Worm (Caenorhabditis elegans) whole organism, L4 larva: Measurements from ENCODE around the gene F46F2.3.

Experiments used
- F10B5.3 ChIP-seq: sonication (generic microtip); optimal IDR thresholded peaks from 2 replicates; lab custom pipeline; 2016; ENCODE audit warnings: mild to moderate bottlenecking, missing genetic modification characterization, missing compliant biosample characterization
- T26A8.4 ChIP-seq: fragments of 200-800 bp; sonication (Bioruptor generic); IDR thresholded peaks from 2 replicates; pipeline ENCODE4 v1.3.6; 2022; ENCODE audit warnings: missing genetic modification characterization, missing compliant biosample characterization
- Y48G9A.11 ChIP-seq: fragments of 200-800 bp; sonication (Bioruptor generic); IDR thresholded peaks from 2 replicates; pipeline ENCODE4 v1.3.6; 2022; ENCODE audit warnings: missing genetic modification reagents, missing genetic modification characterization, missing compliant biosample characterization
- aly-2 ChIP-seq: sonication (generic microtip); optimal IDR thresholded peaks from 2 replicates; lab custom pipeline; 2018; ENCODE audit warnings: missing biosample characterization, missing genetic modification characterization
- ama-1 ChIP-seq: fragments of 150-350 bp; optimal IDR thresholded peaks from 2 replicates; lab custom pipeline; 2014; ENCODE audit warnings: inconsistent platforms, mixed read lengths
- ceh-20 ChIP-seq: fragments of 200-800 bp; sonication (Bioruptor generic); IDR thresholded peaks from 2 replicates; pipeline ENCODE4 v1.3.6; 2022; ENCODE audit warnings: missing genetic modification reagents, missing genetic modification characterization, missing compliant biosample characterization
- ceh-62 ChIP-seq: sonication (generic microtip); optimal IDR thresholded peaks from 2 replicates; lab custom pipeline; 2017; ENCODE audit warnings: missing biosample characterization, missing genetic modification characterization
- ces-1 ChIP-seq: fragments of 150-350 bp; sonication (generic microtip); optimal IDR thresholded peaks from 4 replicates; lab custom pipeline; 2014; ENCODE audit warnings: missing biosample characterization, missing genetic modification reagents, missing genetic modification characterization
- ctbp-1 ChIP-seq: fragments of 200-800 bp; sonication (Bioruptor generic); IDR thresholded peaks from 2 replicates; pipeline ENCODE4 v1.3.6; 2022; ENCODE audit warnings: missing genetic modification reagents, missing genetic modification characterization, missing compliant biosample characterization
- daf-16 ChIP-seq, 3 experiments: sonication (generic microtip); optimal IDR thresholded peaks; 2 replicates each; lab custom pipeline; 2016 to 2017; ENCODE audit warnings: missing genetic modification characterization in 3 of 3, missing genetic modification reagents in 3 of 3, mild to moderate bottlenecking in 2 of 3, missing compliant biosample characterization in 2 of 3, missing biosample characterization in 1 of 3, moderate library complexity in 1 of 3
- dmd-6 ChIP-seq: fragments of 200-800 bp; sonication (Bioruptor generic); IDR thresholded peaks from 2 replicates; pipeline ENCODE4 v1.3.6; 2022; ENCODE audit warnings: missing genetic modification reagents, missing genetic modification characterization, missing compliant biosample characterization
- dmd-9 ChIP-seq: fragments of 200-800 bp; sonication (Bioruptor generic); IDR thresholded peaks from 2 replicates; pipeline ENCODE4 v1.3.6; 2022; ENCODE audit warnings: missing genetic modification reagents, missing genetic modification characterization, missing compliant biosample characterization
- dpl-1 ChIP-seq: fragments of 150-350 bp; optimal IDR thresholded peaks from 2 replicates; lab custom pipeline; 2014; ENCODE audit warnings: missing biosample characterization, missing genetic modification reagents, missing genetic modification characterization
- dve-1 ChIP-seq: sonication (generic microtip); optimal IDR thresholded peaks from 2 replicates; lab custom pipeline; 2017; ENCODE audit warnings: antibody characterized with exemption, mild to moderate bottlenecking, missing genetic modification characterization, missing compliant biosample characterization; ENCODE audit not compliant: insufficient read depth
- egl-27 ChIP-seq: sonication (generic microtip); optimal IDR thresholded peaks from 3 replicates; lab custom pipeline; 2017; ENCODE audit warnings: missing biosample characterization, missing genetic modification reagents, missing genetic modification characterization
- fkh-10 ChIP-seq: fragments of 150-350 bp; optimal IDR thresholded peaks from 2 replicates; lab custom pipeline; 2014; ENCODE audit warnings: missing biosample characterization, missing genetic modification reagents, missing genetic modification characterization
- hif-1 ChIP-seq, 2 experiments: sonication (generic microtip); optimal IDR thresholded peaks; 2 replicates each; lab custom pipeline; 2016 to 2017; ENCODE audit warnings: missing compliant biosample characterization in 2 of 2, missing genetic modification characterization in 2 of 2, missing genetic modification reagents in 2 of 2, missing genotype in 2 of 2, mild to moderate bottlenecking in 1 of 2
- hlh-11 ChIP-seq: fragments of 200-800 bp; sonication (Bioruptor generic); optimal IDR thresholded peaks from 2 replicates; lab custom pipeline; 2018; ENCODE audit warnings: mild to moderate bottlenecking, missing genetic modification characterization, missing compliant biosample characterization
- hlh-30 ChIP-seq: sonication (generic microtip); optimal IDR thresholded peaks from 2 replicates; lab custom pipeline; 2017; ENCODE audit warnings: antibody characterized with exemption, mild to moderate bottlenecking, missing genetic modification characterization, missing compliant biosample characterization; ENCODE audit not compliant: insufficient read depth
- hmg-1.1 ChIP-seq: fragments of 200-800 bp; sonication (Bioruptor generic); IDR thresholded peaks from 2 replicates; pipeline ENCODE4 v1.3.6; 2022; ENCODE audit warnings: missing genetic modification reagents, missing genetic modification characterization, missing compliant biosample characterization
- lin-1 ChIP-seq: fragments of 200-800 bp; sonication (Bioruptor generic); IDR thresholded peaks from 2 replicates; pipeline ENCODE4 v1.3.6; 2022; ENCODE audit warnings: missing genetic modification reagents, missing genetic modification characterization, missing compliant biosample characterization
- lin-15B ChIP-seq: fragments of 150-350 bp; sonication (generic microtip); optimal IDR thresholded peaks from 3 replicates; lab custom pipeline; 2014; ENCODE audit warnings: missing biosample characterization, missing genetic modification characterization
- lir-3 ChIP-seq: sonication (generic microtip); optimal IDR thresholded peaks from 2 replicates; lab custom pipeline; 2016; ENCODE audit warnings: mild to moderate bottlenecking, missing genetic modification characterization, missing compliant biosample characterization
- lsy-2 ChIP-seq, 2 experiments: fragments of 150-350 bp in 1 of 2; sonication (generic microtip) in 1 of 2; optimal IDR thresholded peaks; 2 replicates each; lab custom pipeline; 2014 to 2017; ENCODE audit warnings: missing biosample characterization in 2 of 2, missing genetic modification characterization in 2 of 2
- madf-9 ChIP-seq: fragments of 200-800 bp; sonication (Bioruptor generic); conservative IDR thresholded peaks from 2 replicates; pipeline ENCODE4 v1.3.6; 2022; ENCODE audit warnings: missing genetic modification reagents, missing genetic modification characterization, missing compliant biosample characterization
- mdl-1 ChIP-seq, 2 experiments: fragments of 150-350 bp in 1 of 2; sonication (generic microtip) in 1 of 2; optimal IDR thresholded peaks; 2 replicates each; lab custom pipeline; 2014 to 2017; ENCODE audit warnings: missing biosample characterization in 2 of 2, missing genetic modification characterization in 2 of 2
- mep-1 ChIP-seq: fragments of 150-350 bp; sonication (generic microtip); optimal IDR thresholded peaks from 3 replicates; lab custom pipeline; 2014; ENCODE audit warnings: missing biosample characterization, missing genetic modification characterization
- mes-2 ChIP-seq: sonication (generic microtip); optimal IDR thresholded peaks from 2 replicates; lab custom pipeline; 2016; ENCODE audit warnings: missing genotype, mild to moderate bottlenecking, missing genetic modification characterization, missing compliant biosample characterization; ENCODE audit not compliant: poor library complexity, severe bottlenecking
- mxl-3 ChIP-seq: fragments of 200-800 bp; sonication (Bioruptor generic); optimal IDR thresholded peaks from 2 replicates; lab custom pipeline; 2018; ENCODE audit warnings: mild to moderate bottlenecking, missing genetic modification characterization, missing compliant biosample characterization
- nhr-102 ChIP-seq: sonication (generic microtip); optimal IDR thresholded peaks from 2 replicates; lab custom pipeline; 2016; ENCODE audit warnings: mild to moderate bottlenecking, missing genetic modification characterization, moderate library complexity, missing compliant biosample characterization
- nhr-11 ChIP-seq: fragments of 150-350 bp; optimal IDR thresholded peaks from 2 replicates; lab custom pipeline; 2014; ENCODE audit warnings: missing biosample characterization, missing genetic modification characterization
- nhr-111 ChIP-seq: fragments of 200-800 bp; sonication (Bioruptor generic); optimal IDR thresholded peaks from 2 replicates; lab custom pipeline; 2018; ENCODE audit warnings: mild to moderate bottlenecking, missing genetic modification characterization, missing compliant biosample characterization
- nhr-25 ChIP-seq: sonication (generic microtip); optimal IDR thresholded peaks from 2 replicates; lab custom pipeline; 2017; ENCODE audit warnings: missing genetic modification characterization, mild to moderate bottlenecking, missing compliant biosample characterization, antibody characterized with exemption, moderate library complexity, borderline replicate concordance; ENCODE audit not compliant: insufficient read depth
- nhr-28 ChIP-seq: fragments of 150-350 bp; optimal IDR thresholded peaks from 2 replicates; lab custom pipeline; 2014; ENCODE audit warnings: missing biosample characterization, missing genetic modification characterization
- nhr-42 ChIP-seq: fragments of 200-800 bp; sonication (Bioruptor generic); IDR thresholded peaks from 2 replicates; pipeline ENCODE4 v1.3.6; 2022; ENCODE audit warnings: missing genetic modification characterization, missing compliant biosample characterization
- nhr-48 ChIP-seq: sonication (generic microtip); optimal IDR thresholded peaks from 2 replicates; lab custom pipeline; 2016; ENCODE audit warnings: mild to moderate bottlenecking, missing genetic modification characterization, missing compliant biosample characterization
- nhr-6 ChIP-seq: fragments of 150-350 bp; optimal IDR thresholded peaks from 2 replicates; lab custom pipeline; 2014; ENCODE audit warnings: missing biosample characterization, missing genetic modification characterization
- nhr-77 ChIP-seq: fragments of 150-350 bp; optimal IDR thresholded peaks from 2 replicates; lab custom pipeline; 2014; ENCODE audit warnings: missing biosample characterization, missing genetic modification characterization
- pha-4 ChIP-seq, 2 experiments: fragments of 150-350 bp in 1 of 2; fragments of 200-800 bp in 1 of 2; sonication (Bioruptor generic) in 1 of 2; IDR thresholded peaks in 1 of 2; optimal IDR thresholded peaks in 1 of 2; 2 replicates each; pipeline versions ENCODE4 v1.3.6 to Lab custom; 2014 to 2022; ENCODE audit warnings: missing genetic modification characterization in 2 of 2, missing genetic modification reagents in 2 of 2, missing biosample characterization in 1 of 2, missing compliant biosample characterization in 1 of 2
- saeg-2 ChIP-seq: fragments of 200-800 bp; sonication (Bioruptor generic); IDR thresholded peaks from 2 replicates; pipeline ENCODE4 v1.3.6; 2022; ENCODE audit warnings: missing genetic modification reagents, missing genetic modification characterization, missing compliant biosample characterization
- set-16 ChIP-seq: fragments of 200-800 bp; sonication (Bioruptor generic); IDR thresholded peaks from 2 replicates; pipeline ENCODE4 v1.3.6; 2022; ENCODE audit warnings: missing genetic modification reagents, missing genetic modification characterization, missing compliant biosample characterization
- snpc-1.2 ChIP-seq: fragments of 200-800 bp; sonication (Bioruptor generic); IDR thresholded peaks from 2 replicates; pipeline ENCODE4 v1.3.6; 2022; ENCODE audit warnings: missing genetic modification reagents, missing genetic modification characterization, missing compliant biosample characterization
- spr-1 ChIP-seq: sonication (generic microtip); optimal IDR thresholded peaks from 2 replicates; lab custom pipeline; 2016; ENCODE audit warnings: mild to moderate bottlenecking, missing genetic modification characterization, missing compliant biosample characterization
- tra-1 ChIP-seq: fragments of 200-800 bp; sonication (Bioruptor generic); IDR thresholded peaks from 2 replicates; pipeline ENCODE4 v1.3.6; 2022; ENCODE audit warnings: missing genetic modification reagents, missing genetic modification characterization, missing compliant biosample characterization
- unc-130 ChIP-seq: sonication (generic microtip); optimal IDR thresholded peaks from 2 replicates; lab custom pipeline; 2016; ENCODE audit warnings: missing genetic modification reagents, missing genetic modification characterization, missing compliant biosample characterization
- unc-62 ChIP-seq, 3 experiments: fragments of 150-350 bp in 1 of 3; sonication (generic microtip); optimal IDR thresholded peaks in 2 of 3; peaks in 1 of 3; 1 replicate in 1 of 3; 2 replicates in 2 of 3; lab custom pipeline; 2014 to 2017; ENCODE audit warnings: missing biosample characterization in 3 of 3, missing genetic modification characterization in 3 of 3, missing genetic modification reagents in 3 of 3, missing genotype in 1 of 3
- ztf-11 ChIP-seq: fragments of 150-350 bp; optimal IDR thresholded peaks from 2 replicates; lab custom pipeline; 2014; ENCODE audit warnings: missing biosample characterization, missing genetic modification characterization
- ztf-7 ChIP-seq: fragments of 150-350 bp; optimal IDR thresholded peaks from 2 replicates; lab custom pipeline; 2014; ENCODE audit warnings: missing biosample characterization, missing genetic modification characterization

F46F2.3 gene

DNA sequence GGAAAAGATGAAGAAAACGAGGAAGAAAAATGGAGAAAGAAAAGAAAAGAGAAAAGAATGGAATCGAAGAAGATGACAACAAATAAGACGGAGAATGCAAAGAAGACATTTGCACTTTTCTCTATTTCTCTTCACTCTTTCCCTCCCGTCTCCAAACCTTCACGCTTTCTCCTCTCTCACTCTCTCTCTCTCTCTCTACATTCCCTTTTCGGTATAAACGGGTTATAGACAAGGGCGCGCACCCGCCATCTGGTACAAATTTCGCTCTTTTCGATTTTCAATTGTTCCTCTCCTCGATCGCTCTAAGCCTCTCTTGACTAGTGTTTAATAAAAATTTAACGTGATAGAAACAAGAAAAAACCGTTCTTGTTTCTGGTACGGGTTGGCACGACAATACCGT, 16.7 kb upstream of the F46F2.3 start:
- TF ChIP-seq nhr-102 (tag; lab: Kevin White, UChicago), result peak; percentile 18
- peak in 1 of 2 experiments; percentile 89 for TF ChIP-seq unc-62 (GFP tag; optimal IDR thresholded peaks at IDR 0.05 in 1 of 2; lab: Kevin White, UChicago)
- TF ChIP-seq unc-62 (tag; optimal IDR thresholded peaks at IDR 0.05; lab: Kevin White, UChicago), result no peak
- peak; percentile 62 for TF ChIP-seq dmd-6 (GFP tag; lab: Robert Waterston, UW)
- TF ChIP-seq snpc-1.2 (GFP tag; lab: Robert Waterston, UW), result no peak
- TF ChIP-seq daf-16 (GFP tag; optimal IDR thresholded peaks at IDR 0.05; lab: Kevin White, UChicago), result no peak
- no peak for TF ChIP-seq daf-16 (tag; optimal IDR thresholded peaks at IDR 0.05; lab: Kevin White, UChicago)
- no peak for TF ChIP-seq ztf-11
- peak; percentile 58 for TF ChIP-seq mxl-3 (GFP tag; lab: Kevin White, UChicago)
- 0 out of 2 replicates have a peak, but pooled peaks have one; percentile 11 for TF ChIP-seq set-16 (GFP tag; lab: Robert Waterston, UW)
- peak; percentile 81 for TF ChIP-seq ces-1 (GFP tag; lab: Kevin White, UChicago)
- TF ChIP-seq lir-3 (tag; lab: Kevin White, UChicago), result no peak
- TF ChIP-seq nhr-111 (GFP tag; lab: Kevin White, UChicago), result no peak
- peak; percentile 12 for TF ChIP-seq ama-1 (lab: Kevin White, UChicago)
- no peak for TF ChIP-seq Y48G9A.11
- TF ChIP-seq F10B5.3 (tag; lab: Kevin White, UChicago), result no peak
- TF ChIP-seq lsy-2 (tag; optimal IDR thresholded peaks at IDR 0.05; lab: Kevin White, UChicago), result peak in 1 of 2 experiments; percentile 79
- TF ChIP-seq nhr-11, result peak; percentile 65
- peak; percentile 81 for TF ChIP-seq nhr-28
- TF ChIP-seq dmd-9, result no peak
- TF ChIP-seq lin-15B (tag; lab: Kevin White, UChicago), result no peak
- TF ChIP-seq lin-1 (GFP tag; lab: Robert Waterston, UW), result no peak
- TF ChIP-seq egl-27 (tag; lab: Kevin White, UChicago), result no peak
- no peak for TF ChIP-seq ceh-62 (tag; lab: Kevin White, UChicago)
- peak; percentile 23 for TF ChIP-seq dpl-1 (GFP tag; lab: Kevin White, UChicago)
- no peak for TF ChIP-seq tra-1
- 0 out of 2 replicates have a peak, but pooled peaks have one; percentile 20 for TF ChIP-seq madf-9
- TF ChIP-seq mep-1, result peak; percentile 85
- TF ChIP-seq T26A8.4 (GFP tag; lab: Robert Waterston, UW), result no peak
- peak; percentile 85 for TF ChIP-seq nhr-48 (tag; lab: Kevin White, UChicago)
- no peak for TF ChIP-seq aly-2 (tag; lab: Kevin White, UChicago)
- TF ChIP-seq ceh-20 (GFP tag; lab: Robert Waterston, UW), result peak; percentile 50; the same call in 1 of the 2 replicates
- TF ChIP-seq hlh-30, result peak; percentile 58
- TF ChIP-seq hif-1 (tag; optimal IDR thresholded peaks at IDR 0.05; lab: Kevin White, UChicago), result peak in 1 of 2 experiments; percentile 26
- peak; percentile 60 for TF ChIP-seq mes-2 (tag; lab: Kevin White, UChicago)
- peak; percentile 84 for TF ChIP-seq hlh-11 (tag; lab: Kevin White, UChicago)
- TF ChIP-seq hmg-1.1, result peak; percentile 76
- no peak for TF ChIP-seq nhr-42 (GFP tag; lab: Robert Waterston, UW)
- TF ChIP-seq pha-4 (GFP tag; IDR thresholded peaks at IDR 0.05; lab: Robert Waterston, UW), result no peak; the same call in 1 of the 2 replicates
- peak; percentile 69 for TF ChIP-seq pha-4 (tag; optimal IDR thresholded peaks at IDR 0.05; lab: Kevin White, UChicago)
- TF ChIP-seq mdl-1 (tag; optimal IDR thresholded peaks at IDR 0.05; lab: Kevin White, UChicago), result peak; percentile 60 to 91
- TF ChIP-seq saeg-2 (GFP tag; lab: Robert Waterston, UW), result no peak
- peak; percentile 56 for TF ChIP-seq nhr-6 (tag; lab: Kevin White, UChicago)
- peak; percentile 35 for TF ChIP-seq dve-1
- peak; percentile 29 for TF ChIP-seq ztf-7 (tag; lab: Kevin White, UChicago)
- peak; percentile 68 for TF ChIP-seq ctbp-1 (GFP tag; lab: Robert Waterston, UW)
- peak; percentile 84 for TF ChIP-seq nhr-25 (tag; lab: Kevin White, UChicago)
- TF ChIP-seq spr-1 (tag; lab: Kevin White, UChicago), result peak; percentile 14
- TF ChIP-seq nhr-77 (tag; lab: Kevin White, UChicago), result peak; percentile 47
- TF ChIP-seq fkh-10 (GFP tag; lab: Kevin White, UChicago), result peak; percentile 91
- TF ChIP-seq unc-130, result no peak
